Fruit fly (Drosophila melanogaster) whole organism, embryonic: ENCODE results near the gene Ppm1.
A peak's percentile ranks its signal among the peaks of the same experiment; 100 is the strongest.

Experiments
- B-H1 ChIP-seq: fragments of 200-800 bp; sonication (Bioruptor generic); IDR thresholded peaks from 3 replicates; pipeline ENCODE4 v1.3.6; 2022; ENCODE audit warnings: missing biosample characterization, missing genetic modification characterization
- CG10321 ChIP-seq: fragments of 200-800 bp; sonication (Bioruptor generic); IDR thresholded peaks from 2 replicates; pipeline ENCODE4 v1.3.6; 2022; ENCODE audit warnings: missing biosample characterization, missing genetic modification characterization
- CG10431 ChIP-seq: fragments of 200-800 bp; sonication (Bioruptor generic); optimal IDR thresholded peaks from 3 replicates; lab custom pipeline; 2018; ENCODE audit warnings: missing biosample characterization, mild to moderate bottlenecking, missing genetic modification characterization
- CG11093 ChIP-seq: fragments of 200-800 bp; sonication (Bioruptor generic); IDR thresholded peaks from 3 replicates; pipeline ENCODE4 v1.3.6; 2022; ENCODE audit warnings: missing biosample characterization, missing genetic modification characterization
- CG11398 ChIP-seq: fragments of 200-800 bp; sonication (Bioruptor generic); optimal IDR thresholded peaks from 2 replicates; lab custom pipeline; 2016; ENCODE audit warnings: missing biosample characterization, missing genetic modification characterization
- CG12744 ChIP-seq: fragments of 200-800 bp; sonication (Bioruptor generic); optimal IDR thresholded peaks from 2 replicates; lab custom pipeline; 2016; ENCODE audit warnings: missing biosample characterization, missing genetic modification characterization
- CG13775 ChIP-seq: fragments of 200-800 bp; sonication (Bioruptor generic); optimal IDR thresholded peaks from 3 replicates; lab custom pipeline; 2017; ENCODE audit warnings: missing biosample characterization, mild to moderate bottlenecking, missing genetic modification characterization
- CG1603 ChIP-seq: fragments of 200-800 bp; sonication (Bioruptor generic); optimal IDR thresholded peaks from 2 replicates; lab custom pipeline; 2019; ENCODE audit warnings: missing biosample characterization, mild to moderate bottlenecking, missing genetic modification characterization, moderate library complexity
- CG17612 ChIP-seq: fragments of 200-800 bp; sonication (Bioruptor generic); IDR thresholded peaks from 2 replicates; pipeline ENCODE4 v1.3.6; 2022; ENCODE audit warnings: missing biosample characterization, missing genetic modification characterization
- CG17802 ChIP-seq: fragments of 200-800 bp; sonication (Bioruptor generic); optimal IDR thresholded peaks from 2 replicates; lab custom pipeline; 2018; ENCODE audit warnings: missing biosample characterization, mild to moderate bottlenecking, missing genetic modification characterization, moderate library complexity
- CG31388 ChIP-seq: fragments of 200-800 bp; sonication (Bioruptor generic); optimal IDR thresholded peaks from 2 replicates; lab custom pipeline; 2016; ENCODE audit warnings: missing biosample characterization, missing genetic modification characterization
- CG32767 ChIP-seq: fragments of 200-800 bp; sonication (Bioruptor generic); IDR thresholded peaks from 2 replicates; pipeline ENCODE4 v1.3.6; 2022; ENCODE audit warnings: missing biosample characterization, missing genetic modification characterization
- CG3407 ChIP-seq: fragments of 200-800 bp; sonication (Bioruptor generic); optimal IDR thresholded peaks from 2 replicates; lab custom pipeline; 2018; ENCODE audit warnings: missing biosample characterization, mild to moderate bottlenecking, missing genetic modification characterization
- CG4424 ChIP-seq: fragments of 200-800 bp; sonication (Bioruptor generic); optimal IDR thresholded peaks from 3 replicates; lab custom pipeline; 2016; ENCODE audit warnings: missing biosample characterization, missing genetic modification characterization
- CG6254 ChIP-seq: fragments of 200-800 bp; sonication (Bioruptor generic); optimal IDR thresholded peaks from 3 replicates; lab custom pipeline; 2017; ENCODE audit warnings: mild to moderate bottlenecking, missing biosample characterization, missing genetic modification reagents, missing genetic modification characterization
- CG7839 ChIP-seq: fragments of 200-800 bp; sonication (Bioruptor generic); optimal IDR thresholded peaks from 3 replicates; lab custom pipeline; 2018; ENCODE audit warnings: missing biosample characterization, mild to moderate bottlenecking, missing genetic modification characterization, moderate library complexity
- CG8290 ChIP-seq, 3 experiments: fragments of 200-800 bp; sonication (Bioruptor generic); optimal IDR thresholded peaks; 2 replicates each; lab custom pipeline; 2016 to 2019; ENCODE audit warnings: missing biosample characterization in 3 of 3, missing genetic modification characterization in 3 of 3, mild to moderate bottlenecking in 2 of 3, moderate library complexity in 1 of 3
- CG8359 ChIP-seq: fragments of 200-800 bp; sonication (Bioruptor generic); optimal IDR thresholded peaks from 2 replicates; lab custom pipeline; 2017; ENCODE audit warnings: missing biosample characterization, mild to moderate bottlenecking, missing genetic modification characterization, borderline replicate concordance
- Dref ChIP-seq: fragments of 200-800 bp; sonication (Bioruptor generic); IDR thresholded peaks from 2 replicates; pipeline ENCODE4 v1.3.6; 2022; ENCODE audit warnings: missing biosample characterization, missing genetic modification characterization
- H15 ChIP-seq: fragments of 200-800 bp; sonication (Bioruptor generic); IDR thresholded peaks from 3 replicates; pipeline ENCODE4 v1.3.6; 2022; ENCODE audit warnings: missing biosample characterization, missing genetic modification characterization
- Lhr ChIP-seq: fragments of 200-800 bp; sonication (Bioruptor generic); optimal IDR thresholded peaks from 3 replicates; lab custom pipeline; 2017; ENCODE audit warnings: mild to moderate bottlenecking, missing biosample characterization, missing genetic modification reagents, missing genetic modification characterization
- Mad ChIP-seq: fragments of 200-800 bp; sonication (Bioruptor generic); optimal IDR thresholded peaks from 2 replicates; lab custom pipeline; 2016; ENCODE audit warnings: missing biosample characterization, missing genetic modification characterization
- Nf-YC ChIP-seq: fragments of 200-800 bp; optimal IDR thresholded peaks from 3 replicates; lab custom pipeline; 2019; ENCODE audit warnings: missing biosample characterization, mild to moderate bottlenecking, missing genetic modification characterization, moderate library complexity
- Rx ChIP-seq: fragments of 200-800 bp; sonication (Bioruptor generic); IDR thresholded peaks from 2 replicates; pipeline ENCODE4 v1.3.6; 2022; ENCODE audit warnings: missing biosample characterization, missing genetic modification characterization
- Sry-β ChIP-seq: fragments of 200-800 bp; sonication (Bioruptor generic); optimal IDR thresholded peaks from 2 replicates; lab custom pipeline; 2018; ENCODE audit warnings: missing biosample characterization, mild to moderate bottlenecking, missing genetic modification characterization, moderate library complexity
- Taf1 ChIP-seq: fragments of 200-800 bp; sonication (Bioruptor generic); IDR thresholded peaks from 2 replicates; pipeline ENCODE4 v1.3.6; 2022; ENCODE audit warnings: missing biosample characterization, missing genetic modification characterization
- Xrp1 ChIP-seq: fragments of 200-800 bp; sonication (Bioruptor generic); IDR thresholded peaks from 2 replicates; pipeline ENCODE4 v1.3.6; 2022; ENCODE audit warnings: missing biosample characterization, missing genetic modification characterization
- abd-A ChIP-seq: fragments of 200-800 bp; sonication (Bioruptor generic); optimal IDR thresholded peaks from 3 replicates; lab custom pipeline; 2019; ENCODE audit warnings: missing biosample characterization, mild to moderate bottlenecking, missing genetic modification characterization, moderate library complexity
- ase ChIP-seq: fragments of 200-800 bp; sonication (Bioruptor generic); IDR thresholded peaks from 3 replicates; pipeline ENCODE4 v1.3.6; 2022; ENCODE audit warnings: missing biosample characterization, missing genetic modification characterization
- cas ChIP-seq: fragments of 200-800 bp; sonication (Bioruptor generic); IDR thresholded peaks from 2 replicates; pipeline ENCODE4 v1.3.6; 2022; ENCODE audit warnings: missing biosample characterization, missing genetic modification characterization
- corto ChIP-seq: fragments of 200-800 bp; sonication (Bioruptor generic); optimal IDR thresholded peaks from 2 replicates; lab custom pipeline; 2016; ENCODE audit warnings: missing biosample characterization, mild to moderate bottlenecking, missing genetic modification characterization, moderate library complexity
- dati ChIP-seq: fragments of 200-800 bp; sonication (Bioruptor generic); IDR thresholded peaks from 2 replicates; pipeline ENCODE4 v1.3.6; 2022; ENCODE audit warnings: missing biosample characterization, missing genetic modification characterization
- disco-r ChIP-seq: fragments of 200-800 bp; sonication (Bioruptor generic); optimal IDR thresholded peaks from 2 replicates; lab custom pipeline; 2016; ENCODE audit warnings: missing biosample characterization, missing genetic modification characterization
- ems ChIP-seq: fragments of 200-800 bp; sonication (Bioruptor generic); optimal IDR thresholded peaks from 3 replicates; lab custom pipeline; 2016; ENCODE audit warnings: missing biosample characterization, missing genetic modification characterization
- fd3F ChIP-seq: fragments of 200-800 bp; sonication (Bioruptor generic); optimal IDR thresholded peaks from 2 replicates; lab custom pipeline; 2018; ENCODE audit warnings: missing biosample characterization, mild to moderate bottlenecking, missing genetic modification characterization, moderate library complexity
- kah ChIP-seq: fragments of 200-800 bp; sonication (Bioruptor generic); optimal IDR thresholded peaks from 2 replicates; lab custom pipeline; 2018; ENCODE audit warnings: missing biosample characterization, mild to moderate bottlenecking, missing genetic modification characterization
- lov ChIP-seq, 2 experiments: fragments of 200-800 bp in 1 of 2; fragments of >200 bp in 1 of 2; sonication (Bioruptor generic) in 1 of 2; IDR thresholded peaks in 1 of 2; optimal IDR thresholded peaks in 1 of 2; 2 replicates in 1 of 2; 3 replicates in 1 of 2; pipeline versions ENCODE4 v1.3.6 to Lab custom; 2017 to 2022; ENCODE audit warnings: missing biosample characterization in 1 of 2, missing genetic modification characterization in 1 of 2
- nerfin-1 ChIP-seq: fragments of 200-800 bp; sonication (Bioruptor generic); optimal IDR thresholded peaks from 3 replicates; lab custom pipeline; 2019; ENCODE audit warnings: missing biosample characterization, mild to moderate bottlenecking, missing genetic modification characterization, moderate library complexity
- p53 ChIP-seq: fragments of 200-800 bp; sonication (Bioruptor generic); optimal IDR thresholded peaks from 2 replicates; lab custom pipeline; 2016; ENCODE audit warnings: missing biosample characterization, missing genetic modification characterization
- phol ChIP-seq: fragments of 200-800 bp; sonication (Bioruptor generic); optimal IDR thresholded peaks from 3 replicates; lab custom pipeline; 2018; ENCODE audit warnings: missing biosample characterization, mild to moderate bottlenecking, missing genetic modification characterization, moderate library complexity
- pros ChIP-seq: fragments of 200-800 bp; sonication (Bioruptor generic); optimal IDR thresholded peaks from 3 replicates; lab custom pipeline; 2019; ENCODE audit warnings: missing biosample characterization, mild to moderate bottlenecking, missing genetic modification characterization, moderate library complexity
- rib ChIP-seq: fragments of 200-800 bp; sonication (Bioruptor generic); IDR thresholded peaks from 2 replicates; pipeline ENCODE4 v1.3.6; 2022; ENCODE audit warnings: missing biosample characterization, missing genetic modification characterization
- scrt ChIP-seq: fragments of 200-800 bp; sonication (Bioruptor generic); optimal IDR thresholded peaks from 2 replicates; lab custom pipeline; 2018; ENCODE audit warnings: missing biosample characterization, mild to moderate bottlenecking, missing genetic modification characterization, moderate library complexity
- tup ChIP-seq: fragments of 200-800 bp; sonication (Bioruptor generic); optimal IDR thresholded peaks from 2 replicates; lab custom pipeline; 2016; ENCODE audit warnings: missing biosample characterization, mild to moderate bottlenecking, missing genetic modification characterization, moderate library complexity
- twi ChIP-seq: fragments of 200-800 bp; optimal IDR thresholded peaks from 2 replicates; lab custom pipeline; 2019; ENCODE audit warnings: missing biosample characterization, mild to moderate bottlenecking, missing genetic modification characterization, moderate library complexity
- zfh1 ChIP-seq: fragments of 200-800 bp; sonication (Bioruptor generic); IDR thresholded peaks from 3 replicates; pipeline ENCODE4 v1.3.6; 2022; ENCODE audit warnings: missing biosample characterization, missing genetic modification characterization
- zfh2 ChIP-seq: fragments of 200-800 bp; sonication (Bioruptor generic); optimal IDR thresholded peaks from 2 replicates; lab custom pipeline; 2016; ENCODE audit warnings: missing biosample characterization, missing genetic modification characterization

The Ppm1 gene

dm6 chr3L:589290-590281 is 8.4 kb downstream of the Ppm1 start (continued):
- TF ChIP-seq lov (optimal IDR thresholded peaks at IDR 0.05; lab: Kevin White, UChicago) (no peak), lov (GFP tag; IDR thresholded peaks at IDR 0.05; lab: Robert Waterston, UW) (peak; percentile 94), CG7839 (tag; lab: Kevin White, UChicago) (peak; percentile 90), disco-r (GFP tag; lab: Kevin White, UChicago) (peak; percentile 90), ems (GFP tag; lab: Kevin White, UChicago) (peak; percentile 89), CG17802 (peak; percentile 66), CG32767 (GFP tag; lab: Robert Waterston, UW) (peak; percentile 75), zfh1 (GFP tag; lab: Robert Waterston, UW) (peak; percentile 96), rib (peak; percentile 92), nerfin-1 (tag; lab: Kevin White, UChicago) (peak; percentile 78), abd-A (peak; percentile 13), ase (peak; percentile 89), Dref (peak; percentile 38; the same call in 1 of the 2 replicates), CG13775 (GFP tag; lab: Kevin White, UChicago) (peak; percentile 97), Rx (GFP tag; lab: Robert Waterston, UW) (peak; percentile 88), B-H1 (GFP tag; lab: Robert Waterston, UW) (peak; percentile 81), corto (GFP tag; lab: Kevin White, UChicago) (no peak), twi (tag; lab: Kevin White, UChicago) (peak; percentile 75), CG31388 (GFP tag; lab: Kevin White, UChicago) (peak; percentile 8), phol (tag; lab: Kevin White, UChicago) (peak; percentile 83), CG11398 (GFP tag; lab: Kevin White, UChicago) (peak; percentile 88), CG4424 (peak; percentile 87), Mad (GFP tag; lab: Kevin White, UChicago) (peak; percentile 85), CG8290 (GFP tag; optimal IDR thresholded peaks at IDR 0.05; lab: Kevin White, UChicago) (peak; percentile 81), CG8290 (tag; optimal IDR thresholded peaks at IDR 0.05; lab: Kevin White, UChicago) (peak; percentile 25 to 98), scrt (GFP tag; lab: Kevin White, UChicago) (no peak), H15 (GFP tag; lab: Robert Waterston, UW) (peak; percentile 92), CG3407 (GFP tag; lab: Kevin White, UChicago) (peak; percentile 77), Nf-YC (tag; lab: Kevin White, UChicago) (peak; percentile 76), pros (peak; percentile 31), CG10431 (GFP tag; lab: Kevin White, UChicago) (peak; percentile 74), Xrp1 (GFP tag; lab: Robert Waterston, UW) (peak; percentile 95), cas (peak; percentile 81; the same call in 1 of the 2 replicates), dati (GFP tag; lab: Robert Waterston, UW) (peak; percentile 83), Sry-β (peak; percentile 7), CG12744 (GFP tag; lab: Kevin White, UChicago) (peak; percentile 89), CG8359 (GFP tag; lab: Kevin White, UChicago) (peak; percentile 75), CG1603 (peak; percentile 95), p53 (peak; percentile 86), CG11093 (GFP tag; lab: Robert Waterston, UW) (peak; percentile 77), CG6254 (GFP tag; lab: Kevin White, UChicago) (peak; percentile 85), fd3F (GFP tag; lab: Kevin White, UChicago) (peak; percentile 71), tup (GFP tag; lab: Kevin White, UChicago) (peak; percentile 85), CG17612 (peak; percentile 80), kah (GFP tag; lab: Kevin White, UChicago) (peak; percentile 99), Taf1 (GFP tag; lab: Robert Waterston, UW) (peak; percentile 73), CG10321 (peak; percentile 34; the same call in 1 of the 2 replicates), zfh2 (GFP tag; lab: Kevin White, UChicago) (peak; percentile 88), Lhr (GFP tag; lab: Kevin White, UChicago) (peak; percentile 71)
